Fruit fly (Drosophila melanogaster) whole organism, embryonic: Measurements from ENCODE around the gene nmo.

ENCODE experiments used
- Antp ChIP-seq: fragments of 200-800 bp; sonication (Bioruptor generic); optimal IDR thresholded peaks from 3 replicates; lab custom pipeline; 2016; ENCODE audit warnings: missing biosample characterization, missing genetic modification characterization
- Atf3 ChIP-seq: fragments of 200-800 bp; sonication (Bioruptor generic); optimal IDR thresholded peaks from 3 replicates; lab custom pipeline; 2016; ENCODE audit warnings: missing biosample characterization, missing genetic modification characterization
- CG10654 ChIP-seq: fragments of 200-800 bp; sonication (Bioruptor generic); optimal IDR thresholded peaks from 2 replicates; lab custom pipeline; 2016; ENCODE audit warnings: missing biosample characterization, missing genetic modification characterization
- CG11093 ChIP-seq: fragments of 200-800 bp; sonication (Bioruptor generic); IDR thresholded peaks from 3 replicates; pipeline ENCODE4 v1.3.6; 2022; ENCODE audit warnings: missing biosample characterization, missing genetic modification characterization
- CG12219 ChIP-seq: fragments of 200-800 bp; sonication (Bioruptor generic); optimal IDR thresholded peaks from 3 replicates; lab custom pipeline; 2018; ENCODE audit warnings: missing biosample characterization, mild to moderate bottlenecking, missing genetic modification characterization
- CG12391 ChIP-seq: fragments of 200-800 bp; sonication (Bioruptor generic); optimal IDR thresholded peaks from 3 replicates; lab custom pipeline; 2018; ENCODE audit warnings: missing biosample characterization, mild to moderate bottlenecking, missing genetic modification characterization, moderate library complexity
- CG12659 ChIP-seq: fragments of 200-800 bp; sonication (Bioruptor generic); optimal IDR thresholded peaks from 3 replicates; lab custom pipeline; 2017; ENCODE audit warnings: mild to moderate bottlenecking, missing biosample characterization, missing genetic modification reagents, missing genetic modification characterization
- CG15601 ChIP-seq: fragments of 200-800 bp; sonication (Bioruptor generic); optimal IDR thresholded peaks from 3 replicates; lab custom pipeline; 2019; ENCODE audit warnings: missing biosample characterization, mild to moderate bottlenecking, missing genetic modification characterization, moderate library complexity
- CG15696 ChIP-seq: fragments of 200-800 bp; sonication (Bioruptor generic); optimal IDR thresholded peaks from 2 replicates; lab custom pipeline; 2019; ENCODE audit warnings: missing biosample characterization, mild to moderate bottlenecking, missing genetic modification characterization, moderate library complexity
- CG16779 ChIP-seq: fragments of 200-800 bp; sonication (Bioruptor generic); IDR thresholded peaks from 2 replicates; pipeline ENCODE4 v1.3.6; 2022; ENCODE audit warnings: missing biosample characterization, missing genetic modification characterization
- CG17361 ChIP-seq: fragments of 200-800 bp; sonication (Bioruptor generic); IDR thresholded peaks from 3 replicates; pipeline ENCODE4 v1.3.6; 2022; ENCODE audit warnings: missing biosample characterization, missing genetic modification characterization
- CG17385 ChIP-seq: fragments of 200-800 bp; sonication (Bioruptor generic); optimal IDR thresholded peaks from 3 replicates; lab custom pipeline; 2018; ENCODE audit warnings: missing biosample characterization, mild to moderate bottlenecking, missing genetic modification characterization
- CG17612 ChIP-seq: fragments of 200-800 bp; sonication (Bioruptor generic); IDR thresholded peaks from 2 replicates; pipeline ENCODE4 v1.3.6; 2022; ENCODE audit warnings: missing biosample characterization, missing genetic modification characterization
- CG33213 ChIP-seq: fragments of 200-800 bp; sonication (Bioruptor generic); optimal IDR thresholded peaks from 3 replicates; lab custom pipeline; 2016; ENCODE audit warnings: missing biosample characterization, missing genetic modification characterization
- CG3847 ChIP-seq: fragments of 200-800 bp; sonication (Bioruptor generic); IDR thresholded peaks from 2 replicates; pipeline ENCODE4 v1.3.6; 2022; ENCODE audit warnings: missing biosample characterization, missing genetic modification characterization
- CG7556 ChIP-seq: fragments of 200-800 bp; sonication (Bioruptor generic); optimal IDR thresholded peaks from 2 replicates; lab custom pipeline; 2017; ENCODE audit warnings: missing biosample characterization, mild to moderate bottlenecking, missing genetic modification characterization
- CG7987 ChIP-seq: fragments of 200-800 bp; sonication (Bioruptor generic); optimal IDR thresholded peaks from 2 replicates; lab custom pipeline; 2018; ENCODE audit warnings: missing biosample characterization, mild to moderate bottlenecking, missing genetic modification characterization, moderate library complexity
- CG8359 ChIP-seq: fragments of 200-800 bp; sonication (Bioruptor generic); optimal IDR thresholded peaks from 2 replicates; lab custom pipeline; 2017; ENCODE audit warnings: missing biosample characterization, mild to moderate bottlenecking, missing genetic modification characterization, borderline replicate concordance
- CoRest ChIP-seq: fragments of 200-800 bp; sonication (Bioruptor generic); optimal IDR thresholded peaks from 3 replicates; lab custom pipeline; 2018; ENCODE audit warnings: missing biosample characterization, mild to moderate bottlenecking, missing genetic modification characterization, moderate library complexity
- Fer2 ChIP-seq: fragments of 200-800 bp; sonication (Bioruptor generic); optimal IDR thresholded peaks from 2 replicates; lab custom pipeline; 2018; ENCODE audit warnings: missing biosample characterization, mild to moderate bottlenecking, missing genetic modification characterization, moderate library complexity
- H2.0 ChIP-seq: fragments of 200-800 bp; sonication (Bioruptor generic); IDR thresholded peaks from 2 replicates; pipeline ENCODE4 v1.3.6; 2022; ENCODE audit warnings: missing biosample characterization, missing genetic modification characterization
- HLHmδ ChIP-seq: fragments of 200-800 bp; sonication (Bioruptor generic); optimal IDR thresholded peaks from 2 replicates; lab custom pipeline; 2018; ENCODE audit warnings: missing biosample characterization, mild to moderate bottlenecking, missing genetic modification characterization, moderate library complexity
- Hey ChIP-seq: fragments of 200-800 bp; sonication (Bioruptor generic); optimal IDR thresholded peaks from 3 replicates; lab custom pipeline; 2018; ENCODE audit warnings: missing biosample characterization, mild to moderate bottlenecking, missing genetic modification characterization
- Hr51 ChIP-seq, 2 experiments: fragments of 200-800 bp; sonication (Bioruptor generic); optimal IDR thresholded peaks; 2 replicates in 1 of 2; 3 replicates in 1 of 2; lab custom pipeline; 2016 to 2018; ENCODE audit warnings: missing biosample characterization in 2 of 2, missing genetic modification characterization in 2 of 2, mild to moderate bottlenecking in 1 of 2, moderate library complexity in 1 of 2
- Hr78 ChIP-seq, 2 experiments: fragments of 200-800 bp in 1 of 2; fragments of >200 bp in 1 of 2; sonication (Bioruptor generic) in 1 of 2; optimal IDR thresholded peaks; 2 replicates each; lab custom pipeline; 2017 to 2019; ENCODE audit warnings: missing biosample characterization in 2 of 2, missing genetic modification characterization in 2 of 2, mild to moderate bottlenecking in 1 of 2, moderate library complexity in 1 of 2
- MBD-R2 ChIP-seq: fragments of 200-800 bp; sonication (Bioruptor generic); IDR thresholded peaks from 2 replicates; pipeline ENCODE4 v1.3.6; 2022; ENCODE audit warnings: missing biosample characterization, missing genetic modification characterization
- MTF-1 ChIP-seq: fragments of 200-800 bp; sonication (Bioruptor generic); optimal IDR thresholded peaks from 2 replicates; lab custom pipeline; 2018; ENCODE audit warnings: missing biosample characterization, mild to moderate bottlenecking, missing genetic modification characterization, borderline replicate concordance
- Mes4 ChIP-seq: fragments of 200-800 bp; sonication (Bioruptor generic); optimal IDR thresholded peaks from 2 replicates; lab custom pipeline; 2016; ENCODE audit warnings: missing biosample characterization, missing genetic modification characterization
- Oli ChIP-seq: fragments of 200-800 bp; sonication (Bioruptor generic); optimal IDR thresholded peaks from 2 replicates; lab custom pipeline; 2018; ENCODE audit warnings: missing biosample characterization, mild to moderate bottlenecking, missing genetic modification characterization, moderate library complexity
- PHDP ChIP-seq: fragments of 200-800 bp; sonication (Bioruptor generic); optimal IDR thresholded peaks from 3 replicates; lab custom pipeline; 2018; ENCODE audit warnings: missing biosample characterization, mild to moderate bottlenecking, missing genetic modification characterization, moderate library complexity
- Sox100B ChIP-seq: fragments of 200-800 bp; sonication (Bioruptor generic); optimal IDR thresholded peaks from 3 replicates; lab custom pipeline; 2018; ENCODE audit warnings: missing biosample characterization, mild to moderate bottlenecking, missing genetic modification characterization
- Sox102F ChIP-seq: fragments of 200-800 bp; sonication (Bioruptor generic); optimal IDR thresholded peaks from 2 replicates; lab custom pipeline; 2018; ENCODE audit warnings: missing biosample characterization, mild to moderate bottlenecking, missing genetic modification characterization, moderate library complexity
- Xrp1 ChIP-seq: fragments of 200-800 bp; sonication (Bioruptor generic); IDR thresholded peaks from 2 replicates; pipeline ENCODE4 v1.3.6; 2022; ENCODE audit warnings: missing biosample characterization, missing genetic modification characterization
- bsh ChIP-seq, 2 experiments: fragments of 200-800 bp; sonication (Bioruptor generic); optimal IDR thresholded peaks; 2 replicates each; lab custom pipeline; 2017 to 2018; ENCODE audit warnings: mild to moderate bottlenecking in 2 of 2, missing biosample characterization in 2 of 2, missing genetic modification characterization in 2 of 2, moderate library complexity in 1 of 2
- cg ChIP-seq: fragments of 200-800 bp; sonication (Bioruptor generic); optimal IDR thresholded peaks from 3 replicates; lab custom pipeline; 2019; ENCODE audit warnings: missing biosample characterization, mild to moderate bottlenecking, missing genetic modification characterization, moderate library complexity
- chm ChIP-seq: fragments of 200-800 bp; sonication (Bioruptor generic); IDR thresholded peaks from 2 replicates; pipeline ENCODE4 v1.3.6; 2022; ENCODE audit warnings: missing biosample characterization, missing genetic modification characterization
- crol ChIP-seq: fragments of 200-800 bp; sonication (Bioruptor generic); IDR thresholded peaks from 2 replicates; pipeline ENCODE4 v1.3.6; 2022; ENCODE audit warnings: missing biosample characterization, missing genetic modification characterization
- dmrt11E ChIP-seq: fragments of 200-800 bp; sonication (Bioruptor generic); optimal IDR thresholded peaks from 3 replicates; lab custom pipeline; 2018; ENCODE audit warnings: missing biosample characterization, mild to moderate bottlenecking, missing genetic modification characterization, moderate library complexity
- gem ChIP-seq: fragments of 200-800 bp; sonication (Bioruptor generic); optimal IDR thresholded peaks from 2 replicates; lab custom pipeline; 2019; ENCODE audit warnings: missing biosample characterization, mild to moderate bottlenecking, missing genetic modification characterization, moderate library complexity
- grau ChIP-seq: fragments of 200-800 bp; optimal IDR thresholded peaks from 3 replicates; lab custom pipeline; 2019; ENCODE audit warnings: missing biosample characterization, mild to moderate bottlenecking, missing genetic modification characterization, moderate library complexity
- lab ChIP-seq: fragments of 200-800 bp; sonication (Bioruptor generic); optimal IDR thresholded peaks from 3 replicates; lab custom pipeline; 2017; ENCODE audit warnings: missing biosample characterization, missing genetic modification characterization, mild to moderate bottlenecking, moderate library complexity, missing genetic modification reagents
- phol ChIP-seq: fragments of 200-800 bp; sonication (Bioruptor generic); optimal IDR thresholded peaks from 3 replicates; lab custom pipeline; 2018; ENCODE audit warnings: missing biosample characterization, mild to moderate bottlenecking, missing genetic modification characterization, moderate library complexity
- salm ChIP-seq: fragments of 200-800 bp; sonication (Bioruptor generic); optimal IDR thresholded peaks from 2 replicates; lab custom pipeline; 2018; ENCODE audit warnings: missing biosample characterization, mild to moderate bottlenecking, missing genetic modification characterization
- sd ChIP-seq: fragments of 200-800 bp; sonication (Bioruptor generic); optimal IDR thresholded peaks from 3 replicates; lab custom pipeline; 2018; ENCODE audit warnings: missing biosample characterization, mild to moderate bottlenecking, missing genetic modification characterization, moderate library complexity
- sens ChIP-seq: fragments of 200-800 bp; sonication (Bioruptor generic); peaks from one replicate; lab custom pipeline; 2016; ENCODE audit warnings: missing biosample characterization, missing genetic modification characterization
- sqz ChIP-seq: fragments of 200-800 bp; sonication (Bioruptor generic); optimal IDR thresholded peaks from 3 replicates; lab custom pipeline; 2018; ENCODE audit warnings: missing biosample characterization, mild to moderate bottlenecking, missing genetic modification characterization
- tgo ChIP-seq: fragments of 200-800 bp; sonication (Bioruptor generic); IDR thresholded peaks from 3 replicates; pipeline ENCODE4 v1.3.6; 2022; ENCODE audit warnings: missing biosample characterization, missing genetic modification characterization
- z ChIP-seq: fragments of 200-800 bp; sonication (Bioruptor generic); IDR thresholded peaks from 3 replicates; pipeline ENCODE4 v1.3.6; 2022; ENCODE audit warnings: missing biosample characterization, missing genetic modification characterization

nmo gene

DNA sequence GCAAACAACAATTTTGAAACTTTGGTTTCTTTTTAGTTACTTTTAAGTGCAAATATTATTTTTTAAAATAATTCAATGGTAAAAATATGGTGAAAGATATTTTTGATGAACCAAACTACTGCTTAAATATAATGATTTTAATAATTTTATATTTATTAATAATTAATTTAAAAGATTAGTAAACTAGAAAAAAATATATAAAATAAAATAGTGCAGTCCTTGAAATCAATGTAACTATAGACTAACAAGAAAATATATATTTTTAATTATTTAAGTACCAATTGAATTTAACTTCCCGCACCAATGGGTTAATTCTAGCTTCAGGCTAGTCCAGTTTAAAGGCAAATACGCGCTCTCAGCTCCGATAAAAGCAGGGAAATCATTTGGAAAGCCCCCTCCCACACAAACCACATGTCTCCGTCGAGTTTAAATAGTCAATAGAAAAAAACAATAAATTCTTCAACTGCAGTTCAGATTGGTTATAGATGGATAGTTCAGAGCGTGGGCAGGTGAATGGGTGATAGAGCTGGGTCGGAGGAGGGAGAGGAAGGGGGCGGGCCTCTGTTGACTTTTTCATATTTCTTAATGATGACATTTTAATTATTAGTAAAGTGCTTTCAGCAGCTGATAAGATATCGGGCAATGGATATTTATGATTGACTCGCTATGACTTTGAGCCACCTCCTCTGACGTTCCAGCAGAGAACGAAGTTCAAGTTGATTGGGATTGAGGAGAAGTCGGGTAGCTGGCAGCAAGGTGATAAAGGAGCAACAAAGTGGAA, 16.7 kb upstream of the nmo start (continued):
- TF ChIP-seq Hr51 (GFP tag; optimal IDR thresholded peaks at IDR 0.05; lab: Kevin White, UChicago): peak in 1 of 2 experiments; percentile 46
- peak; percentile 63 for TF ChIP-seq sqz
- TF ChIP-seq HLHmδ: no peak
- TF ChIP-seq Oli (tag; lab: Kevin White, UChicago): no peak
- TF ChIP-seq crol (GFP tag; lab: Robert Waterston, UW): peak; percentile 88
- TF ChIP-seq Atf3 (GFP tag; lab: Kevin White, UChicago): no peak
- TF ChIP-seq chm (GFP tag; lab: Robert Waterston, UW): 0 out of 2 replicates have a peak, but pooled peaks have one; percentile 21
- TF ChIP-seq PHDP (tag; lab: Kevin White, UChicago): peak; percentile 30
- TF ChIP-seq CG8359: no peak
- peak; percentile 40; the same call in 1 of the 2 replicates for TF ChIP-seq Xrp1
- peak in 1 of 2 experiments; percentile 35 for TF ChIP-seq Hr78 (GFP tag; optimal IDR thresholded peaks at IDR 0.05; lab: Kevin White, UChicago)
- TF ChIP-seq Hey (tag; lab: Kevin White, UChicago): no peak
- TF ChIP-seq dmrt11E (tag; lab: Kevin White, UChicago): peak; percentile 16
- peak; percentile 2 for TF ChIP-seq MTF-1 (GFP tag; lab: Kevin White, UChicago)
- peak; percentile 23 for TF ChIP-seq lab (GFP tag; lab: Kevin White, UChicago)
- no peak for TF ChIP-seq tgo (GFP tag; lab: Robert Waterston, UW)
- TF ChIP-seq phol: peak; percentile 54
- TF ChIP-seq CG7987 (GFP tag; lab: Kevin White, UChicago): no peak
- TF ChIP-seq bsh (GFP tag; optimal IDR thresholded peaks at IDR 0.05; lab: Kevin White, UChicago): peak in 1 of 2 experiments; percentile 18
- TF ChIP-seq salm: peak; percentile 84
- no peak for TF ChIP-seq H2.0 (GFP tag; lab: Robert Waterston, UW)
- no peak for TF ChIP-seq Antp (GFP tag; lab: Kevin White, UChicago)
- TF ChIP-seq Sox102F (GFP tag; lab: Kevin White, UChicago): peak; percentile 29
- peak; percentile 47 for TF ChIP-seq CG15601 (tag; lab: Kevin White, UChicago)
- peak; percentile 35 for TF ChIP-seq grau (tag; lab: Kevin White, UChicago)
- TF ChIP-seq CoRest (tag; lab: Kevin White, UChicago): peak; percentile 57
- TF ChIP-seq CG17612: no peak
- no peak for TF ChIP-seq cg (GFP tag; lab: Kevin White, UChicago)
- no peak for TF ChIP-seq CG10654
- no peak for TF ChIP-seq CG11093 (GFP tag; lab: Robert Waterston, UW)
- TF ChIP-seq CG15696: peak; percentile 19
- no peak for TF ChIP-seq CG33213
- no peak for TF ChIP-seq sd
- TF ChIP-seq MBD-R2 (GFP tag; lab: Robert Waterston, UW): no peak
- no peak for TF ChIP-seq Fer2 (tag; lab: Kevin White, UChicago)
- peak; percentile 21 for TF ChIP-seq CG17385 (GFP tag; lab: Kevin White, UChicago)
- no peak for TF ChIP-seq CG12219 (GFP tag; lab: Kevin White, UChicago)
- TF ChIP-seq CG12391: peak; percentile 33
- TF ChIP-seq CG7556: peak; percentile 52
- peak; percentile 23 for TF ChIP-seq CG12659 (GFP tag; lab: Kevin White, UChicago)
- peak; percentile 23; the same call in 1 of the 3 replicates for TF ChIP-seq z (GFP tag; lab: Robert Waterston, UW)
- TF ChIP-seq Sox100B (GFP tag; lab: Kevin White, UChicago): peak; percentile 54
- no peak for TF ChIP-seq Mes4 (GFP tag; lab: Kevin White, UChicago)
- peak; percentile 62 for TF ChIP-seq gem (tag; lab: Kevin White, UChicago)
- TF ChIP-seq CG3847 (GFP tag; lab: Robert Waterston, UW): no peak
- TF ChIP-seq CG16779: no peak
- peak; percentile 71 for TF ChIP-seq sens (GFP tag; lab: Kevin White, UChicago)
- TF ChIP-seq CG17361: peak; percentile 74
